Worm (Caenorhabditis elegans) whole organism, young adult: ENCODE results near the gene T02H6.10.

Source experiments
- C06A6.2 ChIP-seq: fragments of 200-800 bp; sonication (Bioruptor generic); conservative IDR thresholded peaks from 2 replicates; pipeline ENCODE4 v1.3.6; 2022; ENCODE audit warnings: missing genetic modification characterization, missing compliant biosample characterization
- C17E4.6 ChIP-seq: fragments of 200-800 bp; sonication (Bioruptor generic); IDR thresholded peaks from 2 replicates; pipeline ENCODE4 v1.3.6; 2022; ENCODE audit warnings: missing genetic modification reagents, missing genetic modification characterization, missing compliant biosample characterization
- D2030.7 ChIP-seq: fragments of 200-800 bp; sonication (Bioruptor generic); IDR thresholded peaks from 2 replicates; pipeline ENCODE4 v1.3.6; 2022; ENCODE audit warnings: missing genetic modification reagents, missing genetic modification characterization, missing compliant biosample characterization
- F33H1.4 ChIP-seq: fragments of 200-800 bp; sonication (Bioruptor generic); IDR thresholded peaks from 2 replicates; pipeline ENCODE4 v1.3.6; 2022; ENCODE audit warnings: missing genetic modification reagents, missing genetic modification characterization, missing compliant biosample characterization
- F37B4.10 ChIP-seq: fragments of 200-800 bp; sonication (Bioruptor generic); IDR thresholded peaks from 2 replicates; pipeline ENCODE4 v1.3.6; 2022; ENCODE audit warnings: missing genetic modification characterization, missing compliant biosample characterization
- F39B2.1 ChIP-seq: fragments of 200-800 bp; sonication (Bioruptor generic); IDR thresholded peaks from 2 replicates; pipeline ENCODE4 v1.3.6; 2022; ENCODE audit warnings: missing genetic modification reagents, missing genetic modification characterization, missing compliant biosample characterization
- K11D2.4 ChIP-seq: fragments of 200-800 bp; sonication (Bioruptor generic); IDR thresholded peaks from 2 replicates; pipeline ENCODE4 v1.3.6; 2022; ENCODE audit warnings: missing genetic modification reagents, missing genetic modification characterization, missing compliant biosample characterization
- Y53G8AR.9 ChIP-seq: fragments of 200-800 bp; sonication (Bioruptor generic); conservative IDR thresholded peaks from 2 replicates; pipeline ENCODE4 v1.3.6; 2022; ENCODE audit warnings: missing genetic modification reagents, missing genetic modification characterization, missing compliant biosample characterization
- Y56A3A.18 ChIP-seq: fragments of 200-800 bp; sonication (Bioruptor generic); IDR thresholded peaks from 2 replicates; pipeline ENCODE4 v1.3.6; 2022; ENCODE audit warnings: missing genetic modification reagents, missing genetic modification characterization, missing compliant biosample characterization
- Y95B8A.8 ChIP-seq: fragments of 200-800 bp; sonication (Bioruptor generic); IDR thresholded peaks from 2 replicates; pipeline ENCODE4 v1.3.6; 2022; ENCODE audit warnings: missing genetic modification reagents, missing genetic modification characterization, missing compliant biosample characterization
- aptf-2 ChIP-seq: fragments of 200-800 bp; sonication (Bioruptor generic); conservative IDR thresholded peaks from 2 replicates; pipeline ENCODE4 v1.3.6; 2022; ENCODE audit warnings: missing genetic modification reagents, missing genetic modification characterization, missing compliant biosample characterization
- aptf-3 ChIP-seq: fragments of 200-800 bp; sonication (Bioruptor generic); IDR thresholded peaks from 2 replicates; pipeline ENCODE4 v1.3.6; 2022; ENCODE audit warnings: missing genetic modification characterization, missing compliant biosample characterization
- attf-3 ChIP-seq: fragments of 200-800 bp; sonication (Bioruptor generic); conservative IDR thresholded peaks from 2 replicates; pipeline ENCODE4 v1.3.6; 2022; ENCODE audit warnings: missing genetic modification reagents, missing genetic modification characterization, missing compliant biosample characterization
- attf-6 ChIP-seq: fragments of 200-800 bp; sonication (Bioruptor generic); IDR thresholded peaks from 2 replicates; pipeline ENCODE4 v1.3.6; 2022; ENCODE audit warnings: missing genetic modification reagents, missing genetic modification characterization, missing compliant biosample characterization
- bed-1 ChIP-seq: fragments of 200-800 bp; sonication (Bioruptor generic); IDR thresholded peaks from 2 replicates; pipeline ENCODE4 v1.3.6; 2022; ENCODE audit warnings: missing genetic modification reagents, missing genetic modification characterization, missing compliant biosample characterization
- cebp-2 ChIP-seq: fragments of 200-800 bp; sonication (Bioruptor generic); IDR thresholded peaks from 2 replicates; pipeline ENCODE4 v1.3.6; 2022; ENCODE audit warnings: missing genetic modification characterization, missing compliant biosample characterization
- ceh-100 ChIP-seq: fragments of 200-800 bp; sonication (Bioruptor generic); IDR thresholded peaks from 2 replicates; pipeline ENCODE4 v1.3.6; 2022; ENCODE audit warnings: missing genetic modification reagents, missing genetic modification characterization, missing compliant biosample characterization
- ceh-40 ChIP-seq: fragments of 200-800 bp; sonication (Bioruptor generic); IDR thresholded peaks from 2 replicates; pipeline ENCODE4 v1.3.6; 2022; ENCODE audit warnings: missing genetic modification characterization, missing compliant biosample characterization
- ceh-58 ChIP-seq: fragments of 200-800 bp; sonication (Bioruptor generic); IDR thresholded peaks from 2 replicates; pipeline ENCODE4 v1.3.6; 2022; ENCODE audit warnings: missing genetic modification characterization, missing compliant biosample characterization
- ceh-91 ChIP-seq: fragments of 200-800 bp; sonication (Bioruptor generic); IDR thresholded peaks from 2 replicates; pipeline ENCODE4 v1.3.6; 2022; ENCODE audit warnings: missing genetic modification reagents, missing genetic modification characterization, missing compliant biosample characterization
- dox-1 ChIP-seq: fragments of 200-800 bp; sonication (Bioruptor generic); IDR thresholded peaks from 2 replicates; pipeline ENCODE4 v1.3.6; 2022; ENCODE audit warnings: missing genetic modification reagents, missing genetic modification characterization, missing compliant biosample characterization
- egl-18 ChIP-seq: fragments of 200-800 bp; sonication (Bioruptor generic); IDR thresholded peaks from 2 replicates; pipeline ENCODE4 v1.3.6; 2022; ENCODE audit warnings: missing genetic modification reagents, missing genetic modification characterization, missing compliant biosample characterization
- egl-44 ChIP-seq: fragments of 200-800 bp; sonication (Bioruptor generic); IDR thresholded peaks from 2 replicates; pipeline ENCODE4 v1.3.6; 2022; ENCODE audit warnings: missing genetic modification reagents, missing genetic modification characterization, missing compliant biosample characterization
- egrh-3 ChIP-seq: fragments of 200-800 bp; sonication (Bioruptor generic); IDR thresholded peaks from 2 replicates; pipeline ENCODE4 v1.3.6; 2022; ENCODE audit warnings: missing genetic modification reagents, missing genetic modification characterization, missing compliant biosample characterization
- hmg-20 ChIP-seq: fragments of 200-800 bp; sonication (Bioruptor generic); IDR thresholded peaks from 2 replicates; pipeline ENCODE4 v1.3.6; 2022; ENCODE audit warnings: missing genetic modification reagents, missing genetic modification characterization, missing compliant biosample characterization
- hsf-1 ChIP-seq: fragments of 200-800 bp; sonication (Bioruptor generic); IDR thresholded peaks from 2 replicates; pipeline ENCODE4 v1.3.6; 2022; ENCODE audit warnings: missing genetic modification reagents, missing genetic modification characterization, missing compliant biosample characterization
- lag-1 ChIP-seq: fragments of 200-800 bp; sonication (Bioruptor generic); IDR thresholded peaks from 2 replicates; pipeline ENCODE4 v1.3.6; 2022; ENCODE audit warnings: missing genetic modification reagents, missing genetic modification characterization, missing compliant biosample characterization
- let-526 ChIP-seq: fragments of 200-800 bp; sonication (Bioruptor generic); IDR thresholded peaks from 2 replicates; pipeline ENCODE4 v1.3.6; 2022; ENCODE audit warnings: missing genetic modification reagents, missing genetic modification characterization, missing compliant biosample characterization
- lin-26 ChIP-seq: fragments of 200-800 bp; sonication (Bioruptor generic); IDR thresholded peaks from 2 replicates; pipeline ENCODE4 v1.3.6; 2022; ENCODE audit warnings: missing genetic modification reagents, missing genetic modification characterization, missing compliant biosample characterization
- madf-3 ChIP-seq: fragments of 200-800 bp; sonication (Bioruptor generic); IDR thresholded peaks from 2 replicates; pipeline ENCODE4 v1.3.6; 2022; ENCODE audit warnings: missing genetic modification reagents, missing genetic modification characterization, missing compliant biosample characterization
- madf-6 ChIP-seq: fragments of 200-800 bp; sonication (Bioruptor generic); IDR thresholded peaks from 2 replicates; pipeline ENCODE4 v1.3.6; 2022; ENCODE audit warnings: missing genetic modification reagents, missing genetic modification characterization, missing compliant biosample characterization
- madf-8 ChIP-seq: fragments of 200-800 bp; sonication (Bioruptor generic); conservative IDR thresholded peaks from 2 replicates; pipeline ENCODE4 v1.3.6; 2022; ENCODE audit warnings: missing genetic modification reagents, missing genetic modification characterization, missing compliant biosample characterization
- mcd-1 ChIP-seq: fragments of 200-800 bp; sonication (Bioruptor generic); IDR thresholded peaks from 2 replicates; pipeline ENCODE4 v1.3.6; 2022; ENCODE audit warnings: missing genetic modification reagents, missing genetic modification characterization, missing compliant biosample characterization
- nfya-2 ChIP-seq: fragments of 200-800 bp; sonication (Bioruptor generic); IDR thresholded peaks from 2 replicates; pipeline ENCODE4 v1.3.6; 2022; ENCODE audit warnings: missing genetic modification reagents, missing genetic modification characterization, missing compliant biosample characterization
- ztf-25 ChIP-seq: fragments of 200-800 bp; sonication (Bioruptor generic); IDR thresholded peaks from 2 replicates; pipeline ENCODE4 v1.3.6; 2022; ENCODE audit warnings: missing genetic modification reagents, missing genetic modification characterization, missing compliant biosample characterization
- ztf-28 ChIP-seq: fragments of 200-800 bp; sonication (Bioruptor generic); IDR thresholded peaks from 2 replicates; pipeline ENCODE4 v1.3.6; 2022; ENCODE audit warnings: missing genetic modification reagents, missing genetic modification characterization, missing compliant biosample characterization
- ztf-6 ChIP-seq: fragments of 200-800 bp; sonication (Bioruptor generic); IDR thresholded peaks from 2 replicates; pipeline ENCODE4 v1.3.6; 2022; ENCODE audit warnings: missing genetic modification reagents, missing genetic modification characterization, missing compliant biosample characterization

Gene T02H6.10

ce11 chrII:698453-698852 lies 17.9 kb upstream of the T02H6.10 start:
- peak; percentile 18; the same call in 1 of the 2 replicates for TF ChIP-seq D2030.7 (GFP tag; lab: Robert Waterston, UW)
- TF ChIP-seq ztf-25 (GFP tag; lab: Robert Waterston, UW) = 0 out of 2 replicates have a peak, but pooled peaks have one; percentile 12
- peak; percentile 50; the same call in 1 of the 2 replicates for TF ChIP-seq egrh-3 (GFP tag; lab: Robert Waterston, UW)
- TF ChIP-seq aptf-2 (GFP tag; lab: Robert Waterston, UW) = peak; percentile 21; the same call in 1 of the 2 replicates
- 0 out of 2 replicates have a peak, but pooled peaks have one; percentile 44 for TF ChIP-seq F37B4.10 (GFP tag; lab: Robert Waterston, UW)
- peak; percentile 64; the same call in 1 of the 2 replicates for TF ChIP-seq F33H1.4 (GFP tag; lab: Robert Waterston, UW)
- peak; percentile 44 for TF ChIP-seq ceh-91 (GFP tag; lab: Robert Waterston, UW)
- 0 out of 2 replicates have a peak, but pooled peaks have one; percentile 36 for TF ChIP-seq madf-6 (GFP tag; lab: Robert Waterston, UW)
- TF ChIP-seq lin-26 (GFP tag; lab: Robert Waterston, UW) = 0 out of 2 replicates have a peak, but pooled peaks have one; percentile 11
- TF ChIP-seq attf-6 = 0 out of 2 replicates have a peak, but pooled peaks have one; percentile 45

DNA sequence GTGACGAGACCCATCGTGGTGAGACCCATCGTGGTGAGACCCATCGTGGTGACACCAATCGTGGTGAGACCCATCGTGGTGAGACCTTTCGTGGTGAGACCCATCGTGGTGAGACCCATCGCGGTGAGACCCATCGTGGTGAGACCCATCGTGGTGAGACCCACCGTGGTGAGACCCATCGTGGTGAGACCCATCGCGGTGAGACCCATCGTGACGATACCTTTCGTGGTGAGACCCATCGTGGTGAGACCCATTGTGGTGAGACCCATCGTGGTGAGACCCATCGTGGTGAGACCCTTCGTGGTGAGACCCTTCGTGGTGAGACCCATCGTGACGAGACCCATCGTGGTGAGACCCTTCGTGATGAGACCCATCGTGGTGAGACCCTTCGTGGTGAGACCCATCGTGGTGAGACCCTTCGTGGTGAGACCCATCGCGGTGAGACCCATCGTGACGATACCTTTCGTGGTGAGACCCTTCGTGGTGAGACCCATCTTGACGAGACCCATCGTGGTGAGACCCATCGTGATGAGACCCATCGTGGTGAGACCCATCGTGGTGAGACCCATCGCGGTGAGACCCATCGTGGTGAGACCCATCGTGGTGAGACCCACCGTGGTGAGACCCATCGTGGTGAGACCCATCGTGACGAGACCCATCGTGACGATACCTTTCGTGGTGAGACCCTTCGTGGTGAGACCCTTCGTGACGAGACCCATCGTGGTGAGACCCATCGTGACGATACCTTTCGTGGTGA lies 16.4 kb upstream of the T02H6.10 start:
- TF ChIP-seq egl-18 = peak; percentile 74; the same call in 1 of the 2 replicates
- peak; percentile 41; the same call in 1 of the 2 replicates for TF ChIP-seq ceh-91 (GFP tag; lab: Robert Waterston, UW)
- TF ChIP-seq lin-26 (GFP tag; lab: Robert Waterston, UW) = peak; percentile 73
- TF ChIP-seq F39B2.1 (GFP tag; lab: Robert Waterston, UW) = peak; percentile 78; the same call in 1 of the 2 replicates
- peak; percentile 46; the same call in 1 of the 2 replicates for TF ChIP-seq C06A6.2 (GFP tag; lab: Robert Waterston, UW)
- peak; percentile 98 for TF ChIP-seq ceh-58
- TF ChIP-seq hsf-1 (GFP tag; lab: Robert Waterston, UW) = peak; percentile 73; the same call in 1 of the 2 replicates
- TF ChIP-seq Y95B8A.8 (GFP tag; lab: Robert Waterston, UW) = 0 out of 2 replicates have a peak, but pooled peaks have one; percentile 20
- 0 out of 2 replicates have a peak, but pooled peaks have one; percentile 27 for TF ChIP-seq attf-6
- TF ChIP-seq ceh-100 (GFP tag; lab: Robert Waterston, UW) = 0 out of 2 replicates have a peak, but pooled peaks have one; percentile 31
- peak; percentile 87; the same call in 1 of the 2 replicates for TF ChIP-seq lag-1
- TF ChIP-seq Y53G8AR.9 (GFP tag; lab: Robert Waterston, UW) = peak; percentile 85
- peak; percentile 84; the same call in 1 of the 2 replicates for TF ChIP-seq cebp-2 (GFP tag; lab: Robert Waterston, UW)
- TF ChIP-seq F33H1.4 (GFP tag; lab: Robert Waterston, UW) = peak; percentile 78
- peak; percentile 31 for TF ChIP-seq madf-8 (GFP tag; lab: Robert Waterston, UW)
- 0 out of 2 replicates have a peak, but pooled peaks have one; percentile 74 for TF ChIP-seq nfya-2 (GFP tag; lab: Robert Waterston, UW)
- peak; percentile 51; the same call in 1 of the 2 replicates for TF ChIP-seq dox-1 (GFP tag; lab: Robert Waterston, UW)
- 0 out of 2 replicates have a peak, but pooled peaks have one; percentile 18 for TF ChIP-seq madf-6 (GFP tag; lab: Robert Waterston, UW)
- peak; percentile 88; the same call in 1 of the 2 replicates for TF ChIP-seq bed-1 (GFP tag; lab: Robert Waterston, UW)
- peak; percentile 93 for TF ChIP-seq madf-3
- peak; percentile 59; the same call in 1 of the 2 replicates for TF ChIP-seq ceh-40 (GFP tag; lab: Robert Waterston, UW)
- 0 out of 2 replicates have a peak, but pooled peaks have one; percentile 47 for TF ChIP-seq let-526 (GFP tag; lab: Robert Waterston, UW)
- 0 out of 2 replicates have a peak, but pooled peaks have one; percentile 8 for TF ChIP-seq attf-3
- 0 out of 2 replicates have a peak, but pooled peaks have one; percentile 75 for TF ChIP-seq aptf-3 (GFP tag; lab: Robert Waterston, UW)
- TF ChIP-seq ztf-25 (GFP tag; lab: Robert Waterston, UW) = peak; percentile 64; the same call in 1 of the 2 replicates
- 0 out of 2 replicates have a peak, but pooled peaks have one; percentile 10 for TF ChIP-seq mcd-1 (GFP tag; lab: Robert Waterston, UW)
- TF ChIP-seq Y56A3A.18 (GFP tag; lab: Robert Waterston, UW) = peak; percentile 12; the same call in 1 of the 2 replicates
- TF ChIP-seq ztf-28 (GFP tag; lab: Robert Waterston, UW) = peak; percentile 79
- TF ChIP-seq K11D2.4 (GFP tag; lab: Robert Waterston, UW) = 0 out of 2 replicates have a peak, but pooled peaks have one; percentile 44
- TF ChIP-seq aptf-2 (GFP tag; lab: Robert Waterston, UW) = 0 out of 2 replicates have a peak, but pooled peaks have one; percentile 13
- 0 out of 2 replicates have a peak, but pooled peaks have one; percentile 75 for TF ChIP-seq egl-44 (GFP tag; lab: Robert Waterston, UW)
- TF ChIP-seq ztf-6 = 0 out of 2 replicates have a peak, but pooled peaks have one; percentile 54
- peak; percentile 81; the same call in 1 of the 2 replicates for TF ChIP-seq egrh-3 (GFP tag; lab: Robert Waterston, UW)
- 0 out of 2 replicates have a peak, but pooled peaks have one; percentile 22 for TF ChIP-seq C17E4.6
- TF ChIP-seq hmg-20 = 0 out of 2 replicates have a peak, but pooled peaks have one; percentile 32
